Worm (Caenorhabditis elegans): ENCODE data around the gene Y41D4B.4.

- no peak for TF ChIP-seq him-1 (tag; optimal IDR thresholded peaks at IDR 0.05)
- TF ChIP-seq W03F9.2 (tag; optimal IDR thresholded peaks at IDR 0.05): no peak
- no peak for TF ChIP-seq dao-5 (tag; optimal IDR thresholded peaks at IDR 0.05)
Measured at ce11 chrIV:1657069-1657468, 2.8 kb upstream of the Y41D4B.4 start.

Data from whole organism, L4/young adult.